Worm (Caenorhabditis elegans): ENCODE data around the gene F08D12.2.

F08D12.2 gene

ce11 chrII:2797951-2798350 lies 16.5 kb downstream of the F08D12.2 start:
- TF ChIP-seq ces-1 (GFP tag; optimal IDR thresholded peaks at IDR 0.05), result no peak
- peak; percentile 3 for TF ChIP-seq elt-1 (tag; optimal IDR thresholded peaks at IDR 0.05; ENCODE audit: borderline replicate concordance, insufficient read depth)

ce11 chrII:2800550-2801233 lies 19.2 kb downstream of the F08D12.2 start, which contains the start of gene nhr-119:
Gene nhr-119 (minus strand): TSS chrII:2800600.
- TF ChIP-seq unc-39 (tag; optimal IDR thresholded peaks at IDR 0.05), result no peak
- no peak for TF ChIP-seq nhr-2 (tag; optimal IDR thresholded peaks at IDR 0.05)
- no peak for TF ChIP-seq M03D4.4 (tag; optimal IDR thresholded peaks at IDR 0.05)
- TF ChIP-seq ham-2 (GFP tag; optimal IDR thresholded peaks at IDR 0.05), result no peak
- no peak for TF ChIP-seq tbx-8 (GFP tag; optimal IDR thresholded peaks at IDR 0.05)
- peak; percentile 79 for TF ChIP-seq unc-62 (GFP tag; optimal IDR thresholded peaks at IDR 0.05)
- peak; percentile 95 for TF ChIP-seq elt-1 (tag; optimal IDR thresholded peaks at IDR 0.05; ENCODE audit: borderline replicate concordance, insufficient read depth)
- no peak for TF ChIP-seq ceh-43 (GFP tag; optimal IDR thresholded peaks at IDR 0.05)
- TF ChIP-seq nhr-12 (tag; optimal IDR thresholded peaks at IDR 0.05), result no peak
- no peak for TF ChIP-seq ceh-39 (tag; optimal IDR thresholded peaks at IDR 0.05)
- no peak for TF ChIP-seq blmp-1 (tag; optimal IDR thresholded peaks at IDR 0.05)
- no peak for TF ChIP-seq hlh-1 (tag; optimal IDR thresholded peaks at IDR 0.05)
- TF ChIP-seq lsy-2 (tag; optimal IDR thresholded peaks at IDR 0.05), result no peak
- no peak for TF ChIP-seq ceh-83 (GFP tag; optimal IDR thresholded peaks at IDR 0.05)
- no peak for TF ChIP-seq mab-5 (tag; optimal IDR thresholded peaks at IDR 0.05)
- no peak for TF ChIP-seq drap-1 (GFP tag; optimal IDR thresholded peaks at IDR 0.05)
- no peak for TF ChIP-seq lin-32 (GFP tag; optimal IDR thresholded peaks at IDR 0.05)
- TF ChIP-seq sem-2 (GFP tag; optimal IDR thresholded peaks at IDR 0.05), result no peak
- TF ChIP-seq unc-120 (tag; optimal IDR thresholded peaks at IDR 0.05; ENCODE audit: poor library complexity, severe bottlenecking), result peak; percentile 6
- no peak for TF ChIP-seq flh-1 (GFP tag; optimal IDR thresholded peaks at IDR 0.05)
- peak; percentile 94 for TF ChIP-seq elt-3 (tag; optimal IDR thresholded peaks at IDR 0.05)
- TF ChIP-seq mep-1 (tag; optimal IDR thresholded peaks at IDR 0.05), result no peak
- TF ChIP-seq lin-13 (tag; optimal IDR thresholded peaks at IDR 0.05), result no peak
- no peak for TF ChIP-seq nhr-76 (tag; optimal IDR thresholded peaks at IDR 0.05)
- peak; percentile 33 for TF ChIP-seq nhr-237 (tag; optimal IDR thresholded peaks at IDR 0.05)
- TF ChIP-seq sptf-1 (tag; optimal IDR thresholded peaks at IDR 0.05), result no peak
- no peak for TF ChIP-seq nhr-28 (tag; optimal IDR thresholded peaks at IDR 0.05)

- peak; percentile 2 for TF ChIP-seq lin-13 (tag; optimal IDR thresholded peaks at IDR 0.05)
- TF ChIP-seq unc-62 (GFP tag; optimal IDR thresholded peaks at IDR 0.05), result no peak
Observed at ce11 chrII:2801764-2802163, 20.3 kb downstream of the F08D12.2 start.

- TF ChIP-seq mep-1 (tag; optimal IDR thresholded peaks at IDR 0.05) (no peak), sem-2 (GFP tag; optimal IDR thresholded peaks at IDR 0.05) (no peak), mls-2 (tag; optimal IDR thresholded peaks at IDR 0.05) (no peak), nhr-2 (tag; optimal IDR thresholded peaks at IDR 0.05) (no peak), nhr-12 (tag; optimal IDR thresholded peaks at IDR 0.05) (no peak), unc-39 (tag; optimal IDR thresholded peaks at IDR 0.05) (no peak), elt-1 (tag; optimal IDR thresholded peaks at IDR 0.05; ENCODE audit: borderline replicate concordance, insufficient read depth) (no peak), lin-32 (GFP tag; optimal IDR thresholded peaks at IDR 0.05) (no peak), ceh-43 (GFP tag; optimal IDR thresholded peaks at IDR 0.05) (no peak), bed-3 (GFP tag; optimal IDR thresholded peaks at IDR 0.05) (no peak), unc-120 (tag; optimal IDR thresholded peaks at IDR 0.05; ENCODE audit: poor library complexity, severe bottlenecking) (no peak), elt-3 (tag; optimal IDR thresholded peaks at IDR 0.05) (no peak), cnd-1 (tag; optimal IDR thresholded peaks at IDR 0.05) (no peak), unc-62 (GFP tag; optimal IDR thresholded peaks at IDR 0.05) (no peak), ham-2 (GFP tag; optimal IDR thresholded peaks at IDR 0.05) (no peak), ceh-83 (GFP tag; optimal IDR thresholded peaks at IDR 0.05) (no peak), zip-8 (tag; optimal IDR thresholded peaks at IDR 0.05) (no peak)
Observed at ce11 chrII:2802804-2803586, 21.5 kb downstream of the F08D12.2 start.

All from whole organism, mixed stage, embryonic.